Fruit fly (Drosophila melanogaster) whole organism, embryonic: Measurements from ENCODE around the gene CheA29a.

Experiments
- Bteb2 ChIP-seq: fragments of 200-800 bp; sonication (Bioruptor generic); optimal IDR thresholded peaks from 2 replicates; lab custom pipeline; 2016; ENCODE audit warnings: missing biosample characterization, missing genetic modification characterization
- CG1024 ChIP-seq: fragments of 200-800 bp; sonication (Bioruptor generic); IDR thresholded peaks from 2 replicates; pipeline ENCODE4 v1.3.6; 2022; ENCODE audit warnings: missing biosample characterization, missing genetic modification characterization
- CG10321 ChIP-seq: fragments of 200-800 bp; sonication (Bioruptor generic); IDR thresholded peaks from 2 replicates; pipeline ENCODE4 v1.3.6; 2022; ENCODE audit warnings: missing biosample characterization, missing genetic modification characterization
- CG10959 ChIP-seq: fragments of 200-800 bp; sonication (Bioruptor generic); IDR thresholded peaks from 2 replicates; pipeline ENCODE4 v1.3.6; 2022; ENCODE audit warnings: missing biosample characterization, missing genetic modification characterization
- CG12744 ChIP-seq: fragments of 200-800 bp; sonication (Bioruptor generic); optimal IDR thresholded peaks from 2 replicates; lab custom pipeline; 2016; ENCODE audit warnings: missing biosample characterization, missing genetic modification characterization
- CG13624 ChIP-seq: fragments of 200-800 bp; sonication (Bioruptor generic); optimal IDR thresholded peaks from 2 replicates; lab custom pipeline; 2016; ENCODE audit warnings: missing biosample characterization, missing genetic modification characterization
- CG5180 ChIP-seq: fragments of 200-800 bp; sonication (Bioruptor generic); optimal IDR thresholded peaks from 3 replicates; lab custom pipeline; 2017; ENCODE audit warnings: missing biosample characterization, missing genetic modification characterization, mild to moderate bottlenecking, moderate library complexity, missing genetic modification reagents
- CG6854 ChIP-seq: fragments of 200-800 bp; sonication (Bioruptor generic); optimal IDR thresholded peaks from 3 replicates; lab custom pipeline; 2017; ENCODE audit warnings: missing biosample characterization, mild to moderate bottlenecking, missing genetic modification characterization
- CG7987 ChIP-seq: fragments of 200-800 bp; sonication (Bioruptor generic); optimal IDR thresholded peaks from 2 replicates; lab custom pipeline; 2018; ENCODE audit warnings: missing biosample characterization, mild to moderate bottlenecking, missing genetic modification characterization, moderate library complexity
- CG8290 ChIP-seq, 3 experiments: fragments of 200-800 bp; sonication (Bioruptor generic); optimal IDR thresholded peaks; 2 replicates each; lab custom pipeline; 2016 to 2019; ENCODE audit warnings: missing biosample characterization in 3 of 3, missing genetic modification characterization in 3 of 3, mild to moderate bottlenecking in 2 of 3, moderate library complexity in 1 of 3
- CG8924 ChIP-seq: fragments of 200-800 bp; optimal IDR thresholded peaks from 3 replicates; lab custom pipeline; 2019; ENCODE audit warnings: missing biosample characterization, mild to moderate bottlenecking, missing genetic modification characterization, moderate library complexity
- D ChIP-seq, 2 experiments: fragments of 200-800 bp in 1 of 2; fragments of >200 bp in 1 of 2; sonication (Bioruptor generic) in 1 of 2; optimal IDR thresholded peaks; 2 replicates in 1 of 2; 3 replicates in 1 of 2; lab custom pipeline; 2017; ENCODE audit warnings: mild to moderate bottlenecking in 1 of 2, missing biosample characterization in 1 of 2, missing genetic modification characterization in 1 of 2, missing genetic modification reagents in 1 of 2
- Drgx ChIP-seq: fragments of 200-800 bp; sonication (Bioruptor generic); IDR thresholded peaks from 2 replicates; pipeline ENCODE4 v1.3.6; 2022; ENCODE audit warnings: missing biosample characterization, missing genetic modification characterization
- E2f2 ChIP-seq: fragments of 200-800 bp; sonication (Bioruptor generic); IDR thresholded peaks from 2 replicates; pipeline ENCODE4 v1.3.6; 2022; ENCODE audit warnings: missing biosample characterization, missing genetic modification characterization
- H15 ChIP-seq: fragments of 200-800 bp; sonication (Bioruptor generic); IDR thresholded peaks from 3 replicates; pipeline ENCODE4 v1.3.6; 2022; ENCODE audit warnings: missing biosample characterization, missing genetic modification characterization
- Med ChIP-seq: fragments of 200-800 bp; sonication (Bioruptor generic); peaks from one replicate; lab custom pipeline; 2016; ENCODE audit warnings: missing biosample characterization, missing genetic modification characterization, mild to moderate bottlenecking, inconsistent platforms, moderate library complexity
- NC2β ChIP-seq: fragments of 200-800 bp; sonication (Bioruptor generic); optimal IDR thresholded peaks from 2 replicates; lab custom pipeline; 2016; ENCODE audit warnings: missing biosample characterization, missing genetic modification characterization
- NK7.1 ChIP-seq: fragments of 200-800 bp; sonication (Bioruptor generic); optimal IDR thresholded peaks from 3 replicates; lab custom pipeline; 2016; ENCODE audit warnings: missing biosample characterization, missing genetic modification characterization
- Taf1 ChIP-seq: fragments of 200-800 bp; sonication (Bioruptor generic); IDR thresholded peaks from 2 replicates; pipeline ENCODE4 v1.3.6; 2022; ENCODE audit warnings: missing biosample characterization, missing genetic modification characterization
- al ChIP-seq: fragments of 200-800 bp; sonication (Bioruptor generic); IDR thresholded peaks from 2 replicates; pipeline ENCODE4 v1.3.6; 2022; ENCODE audit warnings: missing biosample characterization, missing genetic modification characterization
- ase ChIP-seq: fragments of 200-800 bp; sonication (Bioruptor generic); IDR thresholded peaks from 3 replicates; pipeline ENCODE4 v1.3.6; 2022; ENCODE audit warnings: missing biosample characterization, missing genetic modification characterization
- btn ChIP-seq: fragments of 200-800 bp; sonication (Bioruptor generic); optimal IDR thresholded peaks from 2 replicates; lab custom pipeline; 2016; ENCODE audit warnings: missing biosample characterization, missing genetic modification characterization
- cato ChIP-seq: fragments of 200-800 bp; sonication (Bioruptor generic); optimal IDR thresholded peaks from 2 replicates; lab custom pipeline; 2016; ENCODE audit warnings: missing biosample characterization, missing genetic modification characterization, borderline replicate concordance
- caup ChIP-seq: fragments of 200-800 bp; sonication (Bioruptor generic); optimal IDR thresholded peaks from 3 replicates; lab custom pipeline; 2017; ENCODE audit warnings: missing biosample characterization, mild to moderate bottlenecking, missing genetic modification characterization, moderate library complexity; ENCODE audit not compliant: severe bottlenecking
- chif ChIP-seq, 2 experiments: fragments of 200-800 bp; sonication (Bioruptor generic); optimal IDR thresholded peaks; 3 replicates each; lab custom pipeline; 2016; ENCODE audit warnings: missing biosample characterization in 2 of 2, missing genetic modification characterization in 2 of 2
- danr ChIP-seq: fragments of 200-800 bp; sonication (Bioruptor generic); IDR thresholded peaks from 2 replicates; pipeline ENCODE4 v1.3.6; 2022; ENCODE audit warnings: missing biosample characterization, missing genetic modification characterization
- disco-r ChIP-seq: fragments of 200-800 bp; sonication (Bioruptor generic); optimal IDR thresholded peaks from 2 replicates; lab custom pipeline; 2016; ENCODE audit warnings: missing biosample characterization, missing genetic modification characterization
- eve ChIP-seq, 2 experiments: fragments of >200 bp; optimal IDR thresholded peaks; 2 replicates each; lab custom pipeline; 2017; ENCODE audit warnings: missing biosample characterization in 2 of 2, missing genetic modification characterization in 2 of 2
- ewg ChIP-seq: fragments of 200-800 bp; sonication (Bioruptor generic); optimal IDR thresholded peaks from 3 replicates; lab custom pipeline; 2017; ENCODE audit warnings: mild to moderate bottlenecking, missing biosample characterization, missing genetic modification reagents, missing genetic modification characterization
- grau ChIP-seq: fragments of 200-800 bp; optimal IDR thresholded peaks from 3 replicates; lab custom pipeline; 2019; ENCODE audit warnings: missing biosample characterization, mild to moderate bottlenecking, missing genetic modification characterization, moderate library complexity
- her ChIP-seq: fragments of 200-800 bp; sonication (Bioruptor generic); optimal IDR thresholded peaks from 2 replicates; lab custom pipeline; 2016; ENCODE audit warnings: missing biosample characterization, missing genetic modification characterization
- inv ChIP-seq: fragments of 200-800 bp; sonication (Bioruptor generic); IDR thresholded peaks from 2 replicates; pipeline ENCODE4 v1.3.6; 2022; ENCODE audit warnings: missing biosample characterization, missing genetic modification characterization; ENCODE audit not compliant: partially characterized antibody
- lmd ChIP-seq: fragments of 200-800 bp; sonication (Bioruptor generic); IDR thresholded peaks from 2 replicates; pipeline ENCODE4 v1.3.6; 2022; ENCODE audit warnings: missing biosample characterization, missing genetic modification characterization
- odd ChIP-seq: fragments of 200-800 bp; sonication (Bioruptor generic); optimal IDR thresholded peaks from 2 replicates; lab custom pipeline; 2017; ENCODE audit warnings: missing biosample characterization, mild to moderate bottlenecking, missing genetic modification characterization
- otp ChIP-seq: fragments of 200-800 bp; sonication (Bioruptor generic); IDR thresholded peaks from 3 replicates; pipeline ENCODE4, ENCODE4 v1.3.6; 2022; ENCODE audit warnings: missing biosample characterization, missing genetic modification characterization
- ranshi ChIP-seq: fragments of 200-800 bp; sonication (Bioruptor generic); IDR thresholded peaks from 2 replicates; pipeline ENCODE4 v1.3.6; 2022; ENCODE audit warnings: missing biosample characterization, missing genetic modification characterization

CheA29a gene

DNA sequence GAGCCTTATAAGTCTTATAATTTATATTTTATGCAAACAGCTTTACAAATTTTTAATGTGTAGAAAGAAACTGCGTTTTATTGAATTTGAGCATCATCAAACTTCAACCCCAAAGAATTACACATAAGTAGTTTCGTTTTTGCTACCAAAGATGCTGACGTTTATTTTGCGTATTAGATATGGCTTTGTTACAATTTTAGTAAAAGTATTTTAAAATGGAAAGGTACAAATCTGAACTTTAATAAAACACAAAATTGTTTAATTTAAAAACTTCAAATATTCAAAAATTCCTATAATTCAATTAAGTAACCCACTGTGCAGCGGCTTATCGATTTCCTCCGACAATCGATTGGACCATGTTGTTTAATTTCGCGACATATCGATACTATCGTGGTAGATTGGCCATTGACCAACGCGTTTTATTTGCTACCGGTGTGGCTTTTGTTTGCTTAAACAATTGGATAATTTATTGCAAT, 13.0 kb upstream of the CheA29a start, which contains the start of gene prg (continued):
- TF ChIP-seq CG8290 (GFP tag; optimal IDR thresholded peaks at IDR 0.05; lab: Kevin White, UChicago) (peak; percentile 67), CG8290 (tag; optimal IDR thresholded peaks at IDR 0.05; lab: Kevin White, UChicago) (peak in 1 of 2 experiments; percentile 61), NC2β (peak; percentile 2), ase (GFP tag; lab: Robert Waterston, UW) (no peak), ranshi (peak; percentile 59), Drgx (GFP tag; lab: Robert Waterston, UW) (no peak), caup (GFP tag; lab: Kevin White, UChicago) (peak; percentile 21), disco-r (no peak), eve (GFP tag; optimal IDR thresholded peaks at IDR 0.05; lab: Kevin White, UChicago) (no peak), al (GFP tag; lab: Robert Waterston, UW) (peak; percentile 19; the same call in 1 of the 2 replicates), H15 (peak; percentile 49; the same call in 1 of the 3 replicates), CG10321 (0 out of 2 replicates have a peak, but pooled peaks have one; percentile 30), CG13624 (peak; percentile 66), CG7987 (GFP tag; lab: Kevin White, UChicago) (no peak), ewg (GFP tag; lab: Kevin White, UChicago) (peak; percentile 19), D (optimal IDR thresholded peaks at IDR 0.05; lab: Kevin White, UChicago) (no peak), D (GFP tag; optimal IDR thresholded peaks at IDR 0.05; lab: Kevin White, UChicago) (peak; percentile 17), chif (GFP tag; optimal IDR thresholded peaks at IDR 0.05; lab: Kevin White, UChicago) (peak; percentile 15 to 51), Bteb2 (GFP tag; lab: Kevin White, UChicago) (peak; percentile 72), NK7.1 (peak; percentile 24), CG1024 (GFP tag; lab: Robert Waterston, UW) (0 out of 2 replicates have a peak, but pooled peaks have one; percentile 18), cato (peak; percentile 14), CG6854 (GFP tag; lab: Kevin White, UChicago) (peak; percentile 56), lmd (peak; percentile 26; the same call in 1 of the 2 replicates), otp (GFP tag; lab: Robert Waterston, UW) (peak; percentile 45; the same call in 1 of the 3 replicates), btn (GFP tag; lab: Kevin White, UChicago) (no peak), danr (GFP tag; lab: Robert Waterston, UW) (no peak), CG10959 (GFP tag; lab: Robert Waterston, UW) (no peak), odd (peak; percentile 68), CG8924 (tag; lab: Kevin White, UChicago) (peak; percentile 66), Taf1 (GFP tag; lab: Robert Waterston, UW) (peak; percentile 52), her (GFP tag; lab: Kevin White, UChicago) (peak; percentile 65), CG12744 (GFP tag; lab: Kevin White, UChicago) (peak; percentile 60)

- TF ChIP-seq CG5180 (GFP tag; lab: Kevin White, UChicago) (peak; percentile 95), E2f2 (GFP tag; lab: Robert Waterston, UW) (no peak), grau (peak; percentile 28)
Observed at dm6 chr2L:8466643-8467042, 10.5 kb upstream of the CheA29a start, which contains the start of gene dachs. Gene dachs (plus strand): TSS chr2L:8466817.

DNA sequence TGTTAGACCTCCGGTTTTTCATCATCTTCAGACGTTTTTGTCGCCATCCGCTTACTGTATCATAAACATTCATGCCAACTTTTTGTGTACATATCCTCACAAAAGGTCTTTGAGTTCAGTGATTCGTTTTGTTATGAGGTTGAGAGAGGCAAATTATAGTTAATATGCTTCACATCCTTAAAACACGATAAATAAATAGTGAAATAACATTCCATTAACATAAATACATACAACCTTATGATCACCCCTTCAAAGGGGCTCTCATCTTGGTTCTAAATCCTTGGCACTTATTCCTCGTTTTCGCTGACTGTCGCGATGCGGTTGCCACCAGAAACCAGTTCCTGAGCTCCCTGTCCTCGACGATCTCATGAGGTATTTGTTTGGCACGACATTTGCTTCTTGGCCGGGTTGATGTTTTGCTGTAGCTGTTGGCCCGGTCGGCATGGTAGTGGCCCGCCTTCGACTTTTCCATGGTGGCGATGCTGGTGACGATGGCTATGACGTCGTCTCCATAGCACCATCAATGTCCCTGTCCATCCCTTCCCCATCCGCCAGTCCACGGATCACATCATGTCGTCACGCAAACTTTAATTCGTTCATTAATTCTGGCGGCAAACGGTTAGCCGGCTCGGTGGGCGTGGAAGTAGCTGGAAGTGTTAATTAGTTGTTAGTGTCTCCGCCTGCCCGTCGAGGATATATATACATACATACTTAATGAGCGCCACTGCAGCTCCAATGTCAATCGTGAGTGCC, 8.0 kb upstream of the CheA29a start:
- TF ChIP-seq Med (GFP tag; lab: Kevin White, UChicago) (peak; percentile 35), inv (GFP tag; lab: Robert Waterston, UW) (no peak)
